Worm (Caenorhabditis elegans): Measurements from ENCODE around the gene npr-41.

- TF ChIP-seq unc-39 (tag; optimal IDR thresholded peaks at IDR 0.05) (no peak), nhr-25 (tag; optimal IDR thresholded peaks at IDR 0.05) (no peak), nhr-10 (tag; optimal IDR thresholded peaks at IDR 0.05) (no peak)
Measured at ce11 chrII:11538741-11539140, 28.3 kb downstream of the npr-41 start, which contains the start of gene Y62F5A.9.

All from whole organism, L2 larva.